Fruit fly (Drosophila melanogaster) whole organism, embryonic: ENCODE data around the gene HemK2.

Experiments
- Adf1 ChIP-seq: fragments of 200-800 bp; sonication (Bioruptor generic); IDR thresholded peaks from 2 replicates; pipeline ENCODE4 v1.3.6; 2022; ENCODE audit warnings: missing biosample characterization, missing genetic modification characterization
- BtbVII ChIP-seq: fragments of 200-800 bp; sonication (Bioruptor generic); optimal IDR thresholded peaks from 3 replicates; lab custom pipeline; 2017; ENCODE audit warnings: missing biosample characterization, mild to moderate bottlenecking, missing genetic modification characterization
- CG10565 ChIP-seq: fragments of 200-800 bp; sonication (Bioruptor generic); optimal IDR thresholded peaks from 3 replicates; lab custom pipeline; 2016; ENCODE audit warnings: missing biosample characterization, mild to moderate bottlenecking, missing genetic modification characterization
- CG10979 ChIP-seq: fragments of 200-800 bp; sonication (Bioruptor generic); optimal IDR thresholded peaks from 2 replicates; lab custom pipeline; 2018; ENCODE audit warnings: missing biosample characterization, mild to moderate bottlenecking, missing genetic modification characterization, moderate library complexity
- CG11085 ChIP-seq: fragments of 200-800 bp; sonication (Bioruptor generic); IDR thresholded peaks from 2 replicates; pipeline ENCODE4 v1.3.6; 2022; ENCODE audit warnings: missing biosample characterization, missing genetic modification characterization
- CG12104 ChIP-seq: fragments of 200-800 bp; sonication (Bioruptor generic); optimal IDR thresholded peaks from 3 replicates; lab custom pipeline; 2016; ENCODE audit warnings: missing biosample characterization, missing genetic modification characterization
- CG12659 ChIP-seq: fragments of 200-800 bp; sonication (Bioruptor generic); optimal IDR thresholded peaks from 3 replicates; lab custom pipeline; 2017; ENCODE audit warnings: mild to moderate bottlenecking, missing biosample characterization, missing genetic modification reagents, missing genetic modification characterization
- CG12769 ChIP-seq: fragments of 200-800 bp; sonication (Bioruptor generic); optimal IDR thresholded peaks from 2 replicates; lab custom pipeline; 2019; ENCODE audit warnings: missing biosample characterization, mild to moderate bottlenecking, missing genetic modification characterization, moderate library complexity
- CG13624 ChIP-seq: fragments of 200-800 bp; sonication (Bioruptor generic); optimal IDR thresholded peaks from 2 replicates; lab custom pipeline; 2016; ENCODE audit warnings: missing biosample characterization, missing genetic modification characterization
- CG14014 ChIP-seq: fragments of 200-800 bp; sonication (Bioruptor generic); IDR thresholded peaks from 2 replicates; pipeline ENCODE4 v1.3.6; 2022; ENCODE audit warnings: missing biosample characterization, missing genetic modification characterization
- CG15269 ChIP-seq: fragments of 200-800 bp; sonication (Bioruptor generic); optimal IDR thresholded peaks from 2 replicates; lab custom pipeline; 2018; ENCODE audit warnings: missing biosample characterization, mild to moderate bottlenecking, missing genetic modification characterization, moderate library complexity
- CG1792 ChIP-seq: fragments of 200-800 bp; sonication (Bioruptor generic); optimal IDR thresholded peaks from 2 replicates; lab custom pipeline; 2016; ENCODE audit warnings: missing biosample characterization, missing genetic modification characterization
- CG30020 ChIP-seq: fragments of 200-800 bp; optimal IDR thresholded peaks from 2 replicates; lab custom pipeline; 2019; ENCODE audit warnings: missing biosample characterization, mild to moderate bottlenecking, missing genetic modification characterization, moderate library complexity
- CG30403 ChIP-seq: fragments of 200-800 bp; sonication (Bioruptor generic); optimal IDR thresholded peaks from 3 replicates; lab custom pipeline; 2016; ENCODE audit warnings: missing biosample characterization, missing genetic modification characterization
- CG32772 ChIP-seq: fragments of 200-800 bp; sonication (Bioruptor generic); IDR thresholded peaks from 2 replicates; pipeline ENCODE4 v1.3.6; 2022; ENCODE audit warnings: missing biosample characterization, missing genetic modification characterization
- CG34422 ChIP-seq: fragments of 200-800 bp; sonication (Bioruptor generic); IDR thresholded peaks from 3 replicates; pipeline ENCODE4 v1.3.6; 2022; ENCODE audit warnings: missing biosample characterization, missing genetic modification characterization
- CG6854 ChIP-seq: fragments of 200-800 bp; sonication (Bioruptor generic); optimal IDR thresholded peaks from 3 replicates; lab custom pipeline; 2017; ENCODE audit warnings: missing biosample characterization, mild to moderate bottlenecking, missing genetic modification characterization
- CG7357 ChIP-seq: fragments of 200-800 bp; sonication (Bioruptor generic); IDR thresholded peaks from 3 replicates; pipeline ENCODE4 v1.3.6; 2022; ENCODE audit warnings: missing biosample characterization, missing genetic modification characterization
- CG7372 ChIP-seq: fragments of 200-800 bp; sonication (Bioruptor generic); IDR thresholded peaks from 2 replicates; pipeline ENCODE4 v1.3.6; 2022; ENCODE audit warnings: missing biosample characterization, missing genetic modification characterization
- CG7745 ChIP-seq: fragments of 200-800 bp; sonication (Bioruptor generic); optimal IDR thresholded peaks from 2 replicates; lab custom pipeline; 2018; ENCODE audit warnings: missing biosample characterization, mild to moderate bottlenecking, missing genetic modification characterization, moderate library complexity
- CG7928 ChIP-seq: fragments of 200-800 bp; sonication (Bioruptor generic); optimal IDR thresholded peaks from 2 replicates; lab custom pipeline; 2017; ENCODE audit warnings: missing biosample characterization, mild to moderate bottlenecking, missing genetic modification characterization
- CG8765 ChIP-seq: fragments of 200-800 bp; sonication (Bioruptor generic); IDR thresholded peaks from 2 replicates; pipeline ENCODE4 v1.3.6; 2022; ENCODE audit warnings: missing biosample characterization, missing genetic modification characterization
- Dll ChIP-seq: fragments of 200-800 bp; sonication (Bioruptor generic); IDR thresholded peaks from 4 replicates; pipeline ENCODE4 v1.3.6; 2022; ENCODE audit warnings: missing biosample characterization, missing genetic modification characterization; ENCODE audit not compliant: partially characterized antibody
- Doc3 ChIP-seq: fragments of 200-800 bp; sonication (Bioruptor generic); IDR thresholded peaks from 3 replicates; pipeline ENCODE4 v1.3.6; 2022; ENCODE audit warnings: missing biosample characterization, missing genetic modification characterization; ENCODE audit not compliant: partially characterized antibody
- GATAe ChIP-seq: fragments of 200-800 bp; sonication (Bioruptor generic); conservative IDR thresholded peaks from 2 replicates; pipeline ENCODE4 v1.3.6; 2022; ENCODE audit warnings: missing biosample characterization, missing genetic modification characterization
- Gug ChIP-seq: fragments of 200-800 bp; sonication (Bioruptor generic); IDR thresholded peaks from 4 replicates; pipeline ENCODE4 v1.3.6; 2022; ENCODE audit warnings: missing biosample characterization, missing genetic modification characterization
- HLH3B ChIP-seq: fragments of 200-800 bp; sonication (Bioruptor generic); IDR thresholded peaks from 2 replicates; pipeline ENCODE4 v1.3.6; 2022; ENCODE audit warnings: missing biosample characterization, missing genetic modification characterization
- Jarid2 ChIP-seq: fragments of 200-800 bp; sonication (Bioruptor generic); optimal IDR thresholded peaks from 3 replicates; lab custom pipeline; 2017; ENCODE audit warnings: mild to moderate bottlenecking, missing biosample characterization, missing genetic modification reagents, missing genetic modification characterization
- NC2β ChIP-seq: fragments of 200-800 bp; sonication (Bioruptor generic); optimal IDR thresholded peaks from 2 replicates; lab custom pipeline; 2016; ENCODE audit warnings: missing biosample characterization, missing genetic modification characterization
- NK7.1 ChIP-seq: fragments of 200-800 bp; sonication (Bioruptor generic); optimal IDR thresholded peaks from 3 replicates; lab custom pipeline; 2016; ENCODE audit warnings: missing biosample characterization, missing genetic modification characterization
- Rx ChIP-seq: fragments of 200-800 bp; sonication (Bioruptor generic); IDR thresholded peaks from 2 replicates; pipeline ENCODE4 v1.3.6; 2022; ENCODE audit warnings: missing biosample characterization, missing genetic modification characterization
- Sin3A ChIP-seq: fragments of >200 bp; optimal IDR thresholded peaks from 2 replicates; lab custom pipeline; 2018
- Sox102F ChIP-seq: fragments of 200-800 bp; sonication (Bioruptor generic); optimal IDR thresholded peaks from 2 replicates; lab custom pipeline; 2018; ENCODE audit warnings: missing biosample characterization, mild to moderate bottlenecking, missing genetic modification characterization, moderate library complexity
- Tbp ChIP-seq: fragments of >200 bp; optimal IDR thresholded peaks from 2 replicates; lab custom pipeline; 2018; ENCODE audit warnings: missing biosample characterization, missing genetic modification characterization
- abd-A ChIP-seq: fragments of 200-800 bp; sonication (Bioruptor generic); optimal IDR thresholded peaks from 3 replicates; lab custom pipeline; 2019; ENCODE audit warnings: missing biosample characterization, mild to moderate bottlenecking, missing genetic modification characterization, moderate library complexity
- ara ChIP-seq: fragments of 200-800 bp; sonication (Bioruptor generic); IDR thresholded peaks from 2 replicates; pipeline ENCODE4 v1.3.6; 2022; ENCODE audit warnings: missing biosample characterization, missing genetic modification characterization
- bbx ChIP-seq: fragments of 200-800 bp; sonication (Bioruptor generic); IDR thresholded peaks from 2 replicates; pipeline ENCODE4 v1.3.6; 2022; ENCODE audit warnings: missing biosample characterization, missing genetic modification characterization; ENCODE audit not compliant: partially characterized antibody
- btn ChIP-seq: fragments of 200-800 bp; sonication (Bioruptor generic); optimal IDR thresholded peaks from 2 replicates; lab custom pipeline; 2016; ENCODE audit warnings: missing biosample characterization, missing genetic modification characterization
- cg ChIP-seq: fragments of 200-800 bp; sonication (Bioruptor generic); optimal IDR thresholded peaks from 3 replicates; lab custom pipeline; 2019; ENCODE audit warnings: missing biosample characterization, mild to moderate bottlenecking, missing genetic modification characterization, moderate library complexity
- ems ChIP-seq: fragments of 200-800 bp; sonication (Bioruptor generic); optimal IDR thresholded peaks from 3 replicates; lab custom pipeline; 2016; ENCODE audit warnings: missing biosample characterization, missing genetic modification characterization
- ewg ChIP-seq: fragments of 200-800 bp; sonication (Bioruptor generic); optimal IDR thresholded peaks from 3 replicates; lab custom pipeline; 2017; ENCODE audit warnings: mild to moderate bottlenecking, missing biosample characterization, missing genetic modification reagents, missing genetic modification characterization
- fd3F ChIP-seq: fragments of 200-800 bp; sonication (Bioruptor generic); optimal IDR thresholded peaks from 2 replicates; lab custom pipeline; 2018; ENCODE audit warnings: missing biosample characterization, mild to moderate bottlenecking, missing genetic modification characterization, moderate library complexity
- grau ChIP-seq: fragments of 200-800 bp; optimal IDR thresholded peaks from 3 replicates; lab custom pipeline; 2019; ENCODE audit warnings: missing biosample characterization, mild to moderate bottlenecking, missing genetic modification characterization, moderate library complexity
- hth ChIP-seq: fragments of >200 bp; optimal IDR thresholded peaks from 2 replicates; lab custom pipeline; 2017; ENCODE audit warnings: inconsistent platforms
- psq ChIP-seq: fragments of 200-800 bp; sonication (Bioruptor generic); optimal IDR thresholded peaks from 2 replicates; lab custom pipeline; 2017; ENCODE audit warnings: missing biosample characterization, missing genetic modification characterization
- sc ChIP-seq, 3 experiments: fragments of >200 bp in 2 of 3; fragments of 200-800 bp in 1 of 3; sonication (Bioruptor generic) in 1 of 3; optimal IDR thresholded peaks; 2 replicates in 2 of 3; 3 replicates in 1 of 3; lab custom pipeline; 2017; ENCODE audit warnings: mild to moderate bottlenecking in 1 of 3, missing biosample characterization in 1 of 3, missing genetic modification characterization in 1 of 3, missing genetic modification reagents in 1 of 3
- sr ChIP-seq: fragments of 200-800 bp; sonication (Bioruptor generic); IDR thresholded peaks from 3 replicates; pipeline ENCODE4 v1.3.6; 2022; ENCODE audit warnings: missing biosample characterization, missing genetic modification characterization
- tio ChIP-seq: fragments of 200-800 bp; sonication (Bioruptor generic); optimal IDR thresholded peaks from 2 replicates; lab custom pipeline; 2017; ENCODE audit warnings: missing biosample characterization, missing genetic modification characterization, inconsistent platforms
- wek ChIP-seq: fragments of 200-800 bp; sonication (Bioruptor generic); optimal IDR thresholded peaks from 3 replicates; lab custom pipeline; 2018; ENCODE audit warnings: missing biosample characterization, mild to moderate bottlenecking, missing genetic modification characterization, moderate library complexity
- wor ChIP-seq: fragments of 200-800 bp; sonication (Bioruptor generic); IDR thresholded peaks from 2 replicates; pipeline ENCODE4 v1.3.6; 2022; ENCODE audit warnings: missing biosample characterization, missing genetic modification characterization
- zfh1 ChIP-seq: fragments of 200-800 bp; sonication (Bioruptor generic); IDR thresholded peaks from 3 replicates; pipeline ENCODE4 v1.3.6; 2022; ENCODE audit warnings: missing biosample characterization, missing genetic modification characterization

Gene HemK2

DNA sequence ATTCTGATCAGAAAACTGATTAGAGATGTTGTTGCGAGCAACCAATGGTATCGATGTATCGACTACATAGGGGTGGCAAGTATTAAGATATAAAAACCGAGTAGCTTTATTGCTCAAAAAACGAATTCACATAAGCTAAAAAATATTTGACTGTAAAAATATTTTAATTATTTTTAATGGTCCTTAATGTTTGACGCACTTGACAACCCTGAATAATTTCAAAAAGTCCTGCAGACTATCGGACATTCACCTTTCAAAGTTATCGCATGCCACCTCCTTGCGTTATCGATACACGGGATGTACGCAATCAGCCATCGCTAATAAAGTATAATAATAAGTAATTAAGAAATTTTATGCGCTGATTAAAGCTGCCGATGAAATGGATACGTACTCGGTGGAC is at the start of gene HemK2, which contains the start of the genes Snapin and Tnpo-SR (continued):
- TF ChIP-seq bbx (GFP tag; lab: Robert Waterston, UW) (peak; percentile 88), wek (GFP tag; lab: Kevin White, UChicago) (no peak), sc (optimal IDR thresholded peaks at IDR 0.05; lab: Kevin White, UChicago) (no peak), sc (GFP tag; optimal IDR thresholded peaks at IDR 0.05; lab: Kevin White, UChicago) (peak; percentile 71), CG34422 (GFP tag; lab: Robert Waterston, UW) (peak; percentile 96), CG1792 (GFP tag; lab: Kevin White, UChicago) (peak; percentile 68), CG10565 (GFP tag; lab: Kevin White, UChicago) (peak; percentile 65), CG30403 (GFP tag; lab: Kevin White, UChicago) (peak; percentile 95), ara (GFP tag; lab: Robert Waterston, UW) (peak; percentile 88), Gug (GFP tag; lab: Robert Waterston, UW) (peak; percentile 90), btn (GFP tag; lab: Kevin White, UChicago) (peak; percentile 53), psq (GFP tag; lab: Kevin White, UChicago) (peak; percentile 67), zfh1 (GFP tag; lab: Robert Waterston, UW) (peak; percentile 96), cg (GFP tag; lab: Kevin White, UChicago) (no peak), Rx (GFP tag; lab: Robert Waterston, UW) (peak; percentile 85), CG11085 (GFP tag; lab: Robert Waterston, UW) (peak; percentile 87), Tbp (GFP tag; lab: Kevin White, UChicago) (no peak), GATAe (GFP tag; lab: Robert Waterston, UW) (peak; percentile 82), fd3F (peak; percentile 90), wor (GFP tag; lab: Robert Waterston, UW) (peak; percentile 86), HLH3B (GFP tag; lab: Robert Waterston, UW) (peak; percentile 87), CG8765 (GFP tag; lab: Robert Waterston, UW) (peak; percentile 94), CG7745 (tag; lab: Kevin White, UChicago) (peak; percentile 54), CG12769 (tag; lab: Kevin White, UChicago) (peak; percentile 90), grau (tag; lab: Kevin White, UChicago) (peak; percentile 91), Dll (GFP tag; lab: Robert Waterston, UW) (peak; percentile 98), Adf1 (GFP tag; lab: Robert Waterston, UW) (peak; percentile 75), CG12104 (GFP tag; lab: Kevin White, UChicago) (peak; percentile 91), CG7357 (peak; percentile 77), CG30020 (tag; lab: Kevin White, UChicago) (peak; percentile 84), CG14014 (GFP tag; lab: Robert Waterston, UW) (peak; percentile 91), CG15269 (peak; percentile 91), hth (lab: Kevin White, UChicago) (no peak), Jarid2 (GFP tag; lab: Kevin White, UChicago) (no peak), Sox102F (GFP tag; lab: Kevin White, UChicago) (peak; percentile 92), ems (GFP tag; lab: Kevin White, UChicago) (peak; percentile 82), ewg (GFP tag; lab: Kevin White, UChicago) (peak; percentile 80), NK7.1 (GFP tag; lab: Kevin White, UChicago) (peak; percentile 57), CG6854 (GFP tag; lab: Kevin White, UChicago) (peak; percentile 69), Doc3 (peak; percentile 98), sr (peak; percentile 56; the same call in 1 of the 3 replicates), tio (GFP tag; lab: Kevin White, UChicago) (no peak), CG12659 (GFP tag; lab: Kevin White, UChicago) (peak; percentile 96), abd-A (tag; lab: Kevin White, UChicago) (peak; percentile 95), CG32772 (GFP tag; lab: Robert Waterston, UW) (peak; percentile 92), CG10979 (tag; lab: Kevin White, UChicago) (peak; percentile 85), CG7372 (GFP tag; lab: Robert Waterston, UW) (peak; percentile 94), BtbVII (peak; percentile 85), Sin3A (lab: Kevin White, UChicago) (peak; percentile 82), CG7928 (GFP tag; lab: Kevin White, UChicago) (peak; percentile 67), CG13624 (GFP tag; lab: Kevin White, UChicago) (peak; percentile 87), NC2β (GFP tag; lab: Kevin White, UChicago) (peak; percentile 75)
